Fruit fly (Drosophila melanogaster) whole organism, wandering third instar larva: ENCODE data around the gene CG11396.

Experiments used
- Abd-B ChIP-seq: fragments of >200 bp; optimal IDR thresholded peaks from 2 replicates; lab custom pipeline; 2017; ENCODE audit warnings: missing biosample characterization, missing genetic modification characterization
- CG32264 ChIP-seq: fragments of 200-800 bp; sonication (Bioruptor generic); optimal IDR thresholded peaks from 2 replicates; lab custom pipeline; 2016; ENCODE audit warnings: missing biosample characterization, missing genetic modification characterization
- CG9705 ChIP-seq: fragments of 200-800 bp; sonication (Bioruptor generic); optimal IDR thresholded peaks from 2 replicates; lab custom pipeline; 2018; ENCODE audit warnings: missing biosample characterization, mild to moderate bottlenecking, missing genetic modification characterization
- CrebA ChIP-seq: fragments of 200-800 bp; sonication (Bioruptor generic); optimal IDR thresholded peaks from 2 replicates; lab custom pipeline; 2016; ENCODE audit warnings: missing biosample characterization, mild to moderate bottlenecking, missing genetic modification characterization, borderline replicate concordance
- Dfd ChIP-seq: fragments of >200 bp; optimal IDR thresholded peaks from 2 replicates; lab custom pipeline; 2017; ENCODE audit warnings: missing biosample characterization, missing genetic modification characterization
- Dif ChIP-seq: fragments of 200-275, 200-300 bp; sonication (Bioruptor generic); optimal IDR thresholded peaks from 2 replicates; lab custom pipeline; 2018; ENCODE audit warnings: missing biosample characterization, missing genetic modification characterization; ENCODE audit not compliant: partially characterized antibody
- GATAd ChIP-seq: sonication (Bioruptor generic); optimal IDR thresholded peaks from 2 replicates; lab custom pipeline; 2016; ENCODE audit warnings: missing biosample characterization, missing genetic modification characterization
- HLH106 ChIP-seq: fragments of 200-800 bp; optimal IDR thresholded peaks from 3 replicates; lab custom pipeline; 2019; ENCODE audit warnings: missing biosample characterization, mild to moderate bottlenecking, missing genetic modification characterization, moderate library complexity
- Hnf4 ChIP-seq: fragments of 200-800 bp; sonication (Bioruptor generic); optimal IDR thresholded peaks from 2 replicates; lab custom pipeline; 2016; ENCODE audit warnings: missing biosample characterization, mild to moderate bottlenecking, missing genetic modification characterization
- Hr78 ChIP-seq: fragments of >200 bp; optimal IDR thresholded peaks from 2 replicates; lab custom pipeline; 2017; ENCODE audit warnings: missing biosample characterization, missing genetic modification characterization
- Hr83 ChIP-seq: fragments of 200-300 bp; sonication (Bioruptor generic); optimal IDR thresholded peaks from 2 replicates; lab custom pipeline; 2016; ENCODE audit warnings: missing biosample characterization, mild to moderate bottlenecking, missing genetic modification characterization, moderate library complexity; ENCODE audit not compliant: poor library complexity, severe bottlenecking
- Jra ChIP-seq: sonication (Bioruptor generic); optimal IDR thresholded peaks from 2 replicates; lab custom pipeline; 2016; ENCODE audit warnings: missing biosample characterization, missing genetic modification characterization
- Mio ChIP-seq: sonication (Bioruptor generic); optimal IDR thresholded peaks from 2 replicates; lab custom pipeline; 2016; ENCODE audit warnings: missing biosample characterization, missing genetic modification characterization
- Myc ChIP-seq: fragments of >200 bp; optimal IDR thresholded peaks from 2 replicates; lab custom pipeline; 2017
- N ChIP-seq: fragments of >200 bp; optimal IDR thresholded peaks from 2 replicates; lab custom pipeline; 2018; ENCODE audit warnings: missing biosample characterization, missing external identifiers, missing genetic modification characterization
- OdsH ChIP-seq: fragments of 200-800 bp; sonication (Bioruptor generic); optimal IDR thresholded peaks from 2 replicates; lab custom pipeline; 2016; ENCODE audit warnings: missing biosample characterization, mild to moderate bottlenecking, missing genetic modification characterization
- Rel ChIP-seq, 2 experiments: fragments of 200-800 bp; sonication (Bioruptor generic) in 1 of 2; optimal IDR thresholded peaks; 2 replicates in 1 of 2; 3 replicates in 1 of 2; lab custom pipeline; 2016 to 2019; ENCODE audit warnings: mild to moderate bottlenecking in 2 of 2, missing biosample characterization in 2 of 2, missing genetic modification characterization in 2 of 2, moderate library complexity in 1 of 2
- Sp1 ChIP-seq: fragments of 200-800 bp; sonication (Bioruptor generic); optimal IDR thresholded peaks from 3 replicates; lab custom pipeline; 2019; ENCODE audit warnings: missing biosample characterization, mild to moderate bottlenecking, missing genetic modification characterization, moderate library complexity
- Vsx2 ChIP-seq: fragments of 200-300, 225-300 bp; sonication (Bioruptor generic); optimal IDR thresholded peaks from 2 replicates; lab custom pipeline; 2018; ENCODE audit warnings: missing biosample characterization, missing genetic modification characterization; ENCODE audit not compliant: partially characterized antibody
- br ChIP-seq: fragments of 200-800 bp; sonication (Bioruptor generic); optimal IDR thresholded peaks from 2 replicates; lab custom pipeline; 2016; ENCODE audit warnings: missing biosample characterization, missing genetic modification characterization
- brk ChIP-seq: fragments of 200-800 bp; sonication (Bioruptor generic); optimal IDR thresholded peaks from 2 replicates; lab custom pipeline; 2016; ENCODE audit warnings: missing biosample characterization, mild to moderate bottlenecking, missing genetic modification characterization
- dl ChIP-seq, 2 experiments: fragments of 175-275, 200-275 bp in 1 of 2; fragments of 200-275 bp in 1 of 2; sonication (Bioruptor generic); optimal IDR thresholded peaks; lab custom pipeline; 2018; ENCODE audit warnings: mild to moderate bottlenecking in 2 of 2, missing biosample characterization in 2 of 2, missing genetic modification characterization in 2 of 2, moderate library complexity in 2 of 2; ENCODE audit not compliant: partially characterized antibody in 2 of 2, insufficient read depth in 1 of 2
- dmrt93B ChIP-seq: fragments of 200-800 bp; sonication (Bioruptor generic); optimal IDR thresholded peaks from 2 replicates; lab custom pipeline; 2018; ENCODE audit warnings: missing biosample characterization, mild to moderate bottlenecking, missing genetic modification characterization
- dsf ChIP-seq: sonication (Bioruptor generic); optimal IDR thresholded peaks from 2 replicates; lab custom pipeline; 2016; ENCODE audit warnings: missing biosample characterization, missing genetic modification characterization, borderline replicate concordance
- ey ChIP-seq: fragments of 200-800 bp; sonication (Bioruptor generic); optimal IDR thresholded peaks from 2 replicates; lab custom pipeline; 2016; ENCODE audit warnings: missing biosample characterization, missing genetic modification characterization
- foxo ChIP-seq, 2 experiments: fragments of 200-800 bp; sonication (Bioruptor generic); optimal IDR thresholded peaks; 2 replicates in 1 of 2; 3 replicates in 1 of 2; lab custom pipeline; 2016 to 2017; ENCODE audit warnings: missing biosample characterization in 2 of 2, missing genetic modification characterization in 2 of 2
- fru ChIP-seq: fragments of 200-800 bp; sonication (Bioruptor generic); optimal IDR thresholded peaks from 3 replicates; lab custom pipeline; 2016; ENCODE audit warnings: missing biosample characterization, mild to moderate bottlenecking, missing genetic modification characterization
- h ChIP-seq: fragments of 200-800 bp; sonication (Bioruptor generic); optimal IDR thresholded peaks from 3 replicates; lab custom pipeline; 2016; ENCODE audit warnings: missing biosample characterization, mild to moderate bottlenecking, missing genetic modification characterization
- jim ChIP-seq: fragments of 175-275, 200-325 bp; sonication (Bioruptor generic); optimal IDR thresholded peaks from 2 replicates; lab custom pipeline; 2016; ENCODE audit warnings: missing biosample characterization, mild to moderate bottlenecking, missing genetic modification characterization
- lola ChIP-seq: fragments of >200 bp; optimal IDR thresholded peaks from 2 replicates; lab custom pipeline; 2017; ENCODE audit warnings: missing biosample characterization, missing genetic modification characterization
- pan ChIP-seq: fragments of >200 bp; optimal IDR thresholded peaks from 2 replicates; lab custom pipeline; 2017
- psq ChIP-seq: fragments of 200-800 bp; sonication (Bioruptor generic); optimal IDR thresholded peaks from 3 replicates; lab custom pipeline; 2017; ENCODE audit warnings: missing biosample characterization, mild to moderate bottlenecking, missing genetic modification characterization, moderate library complexity
- rgr ChIP-seq: fragments of 200-800 bp; sonication (Bioruptor generic); optimal IDR thresholded peaks from 3 replicates; lab custom pipeline; 2016; ENCODE audit warnings: missing biosample characterization, mild to moderate bottlenecking, missing genetic modification characterization
- sage ChIP-seq: fragments of 200-800 bp; sonication (Bioruptor generic); optimal IDR thresholded peaks from 2 replicates; lab custom pipeline; 2016; ENCODE audit warnings: missing biosample characterization, mild to moderate bottlenecking, missing genetic modification characterization
- sv ChIP-seq: fragments of 200-800 bp; sonication (Bioruptor generic); optimal IDR thresholded peaks from 3 replicates; lab custom pipeline; 2016; ENCODE audit warnings: missing biosample characterization, missing genetic modification characterization
- tai ChIP-seq: sonication (Bioruptor generic); optimal IDR thresholded peaks from 2 replicates; lab custom pipeline; 2016; ENCODE audit warnings: missing biosample characterization, missing genetic modification characterization
- usp ChIP-seq: fragments of >200 bp; optimal IDR thresholded peaks from 2 replicates; lab custom pipeline; 2017; ENCODE audit warnings: missing biosample characterization, missing genetic modification characterization
- woc ChIP-seq: sonication (Bioruptor generic); optimal IDR thresholded peaks from 2 replicates; lab custom pipeline; 2016; ENCODE audit warnings: missing biosample characterization, mild to moderate bottlenecking, missing genetic modification characterization

The CG11396 gene

dm6 chr3L:20777496-20777895, 10.4 kb downstream of the CG11396 start:
- TF ChIP-seq Mio (GFP tag; lab: Kevin White, UChicago), result no peak
- TF ChIP-seq Rel (GFP tag; optimal IDR thresholded peaks at IDR 0.05; lab: Kevin White, UChicago), result no peak
- TF ChIP-seq Rel (tag; optimal IDR thresholded peaks at IDR 0.05; lab: Kevin White, UChicago), result peak; percentile 78
- TF ChIP-seq, all 38 proteins: peak for 1

dm6 chr3L:20772647-20773015, 15.3 kb downstream of the CG11396 start:
- no peak for TF ChIP-seq h (GFP tag; lab: Kevin White, UChicago)
- no peak for TF ChIP-seq fru (GFP tag; lab: Kevin White, UChicago)
- no peak for TF ChIP-seq Sp1 (GFP tag; lab: Kevin White, UChicago)
- no peak for TF ChIP-seq CG32264 (GFP tag; lab: Kevin White, UChicago)
- no peak for TF ChIP-seq N (GFP tag; lab: Kevin White, UChicago)

- TF ChIP-seq Myc (lab: Kevin White, UChicago), result peak; percentile 76
- TF ChIP-seq CG32264 (GFP tag; lab: Kevin White, UChicago), result no peak
- TF ChIP-seq ey (GFP tag; lab: Kevin White, UChicago), result peak; percentile 71
- TF ChIP-seq pan (lab: Kevin White, UChicago), result no peak
- TF ChIP-seq dmrt93B (GFP tag; lab: Kevin White, UChicago), result peak; percentile 41
- TF ChIP-seq N (GFP tag; lab: Kevin White, UChicago), result no peak
- TF ChIP-seq Hr78 (GFP tag; lab: Kevin White, UChicago), result no peak
- TF ChIP-seq GATAd, result no peak
- TF ChIP-seq Hnf4 (GFP tag; lab: Kevin White, UChicago), result peak; percentile 73
- no peak for TF ChIP-seq lola (GFP tag; lab: Kevin White, UChicago)
- peak; percentile 55 for TF ChIP-seq sv (GFP tag; lab: Kevin White, UChicago)
- no peak for TF ChIP-seq brk
- TF ChIP-seq foxo (GFP tag; optimal IDR thresholded peaks at IDR 0.05; lab: Kevin White, UChicago), result peak in 1 of 2 experiments; percentile 80
- peak; percentile 75 for TF ChIP-seq h (GFP tag; lab: Kevin White, UChicago)
- no peak for TF ChIP-seq CrebA
- peak; percentile 67 for TF ChIP-seq woc (GFP tag; lab: Kevin White, UChicago)
- no peak for TF ChIP-seq Dif (GFP tag; lab: Kevin White, UChicago)
- TF ChIP-seq Sp1 (GFP tag; lab: Kevin White, UChicago), result peak; percentile 46
- TF ChIP-seq Rel (GFP tag; optimal IDR thresholded peaks at IDR 0.05; lab: Kevin White, UChicago), result no peak
- no peak for TF ChIP-seq Rel (tag; optimal IDR thresholded peaks at IDR 0.05; lab: Kevin White, UChicago)
- peak; percentile 53 for TF ChIP-seq psq (GFP tag; lab: Kevin White, UChicago)
- TF ChIP-seq br (GFP tag; lab: Kevin White, UChicago), result peak; percentile 72
- TF ChIP-seq fru (GFP tag; lab: Kevin White, UChicago), result peak; percentile 80
- TF ChIP-seq Jra (GFP tag; lab: Kevin White, UChicago), result peak; percentile 55
- TF ChIP-seq sage (GFP tag; lab: Kevin White, UChicago), result peak; percentile 65
- TF ChIP-seq tai (GFP tag; lab: Kevin White, UChicago), result no peak
- TF ChIP-seq Hr83, result peak; percentile 31
- no peak for TF ChIP-seq dl (GFP tag; optimal IDR thresholded peaks at IDR 0.05; lab: Kevin White, UChicago; ENCODE audit: insufficient read depth in 1 of 2, partially characterized antibody in 2 of 2)
- no peak for TF ChIP-seq usp (GFP tag; lab: Kevin White, UChicago)
- TF ChIP-seq OdsH (GFP tag; lab: Kevin White, UChicago), result peak; percentile 78
- no peak for TF ChIP-seq Abd-B (GFP tag; lab: Kevin White, UChicago)
- no peak for TF ChIP-seq Vsx2 (GFP tag; lab: Kevin White, UChicago)
- no peak for TF ChIP-seq Dfd (GFP tag; lab: Kevin White, UChicago)
- TF ChIP-seq HLH106 (tag; lab: Kevin White, UChicago), result peak; percentile 68
- TF ChIP-seq jim (GFP tag; lab: Kevin White, UChicago), result no peak
- TF ChIP-seq dsf (GFP tag; lab: Kevin White, UChicago), result no peak
- TF ChIP-seq CG9705, result no peak
- TF ChIP-seq rgr (GFP tag; lab: Kevin White, UChicago), result peak; percentile 78
- no peak for TF ChIP-seq Mio (GFP tag; lab: Kevin White, UChicago)
Measured at dm6 chr3L:20771891-20772646, 15.9 kb downstream of the CG11396 start.
